Fruit fly (Drosophila melanogaster): ENCODE measurements around the gene CG34130.

dm6 chr3R:26230016-26230415 lies 40.2 kb upstream of the CG34130 start, which contains the start of gene CG12290:
- TF ChIP-seq C15 (GFP tag; IDR thresholded peaks at IDR 0.05) (no peak), CG18764 (GFP tag; optimal IDR thresholded peaks at IDR 0.05) (no peak), Abd-B (GFP tag; optimal IDR thresholded peaks at IDR 0.05) (no peak)

All from whole organism, embryonic.